Worm (Caenorhabditis elegans) whole organism, L1 larva: ENCODE data around the gene C38H2.2.

Source experiments
- C16A3.4 ChIP-seq: fragments of 150-350 bp; optimal IDR thresholded peaks from 2 replicates; lab custom pipeline; 2014; ENCODE audit warnings: missing biosample characterization, missing genetic modification characterization
- Y116A8C.19 ChIP-seq: sonication (generic microtip); optimal IDR thresholded peaks from 2 replicates; lab custom pipeline; 2016; ENCODE audit warnings: missing compliant biosample characterization, missing genetic modification characterization, borderline replicate concordance
- aha-1 ChIP-seq: fragments of 150-350 bp; optimal IDR thresholded peaks from 2 replicates; lab custom pipeline; 2014; ENCODE audit warnings: missing biosample characterization, missing genetic modification characterization
- aly-2 ChIP-seq: fragments of 150-350 bp; optimal IDR thresholded peaks from 2 replicates; lab custom pipeline; 2014; ENCODE audit warnings: missing biosample characterization, missing genetic modification characterization
- ama-1 ChIP-seq: fragments of 150-350 bp; optimal IDR thresholded peaks from 2 replicates; lab custom pipeline; 2014
- blmp-1 ChIP-seq: fragments of 150-350 bp; optimal IDR thresholded peaks from 2 replicates; lab custom pipeline; 2014; ENCODE audit warnings: missing biosample characterization, missing genetic modification characterization
- ceh-82 ChIP-seq, 3 experiments: fragments of 150-350 bp in 1 of 3; sonication (generic microtip) in 2 of 3; optimal IDR thresholded peaks; 2 replicates each; lab custom pipeline; 2014 to 2017; ENCODE audit warnings: missing biosample characterization in 3 of 3, missing genetic modification characterization in 3 of 3
- ces-1 ChIP-seq: fragments of 150-350 bp; optimal IDR thresholded peaks from 2 replicates; lab custom pipeline; 2014; ENCODE audit warnings: missing biosample characterization, missing genetic modification reagents, missing genetic modification characterization
- dpl-1 ChIP-seq, 3 experiments: fragments of 150-350 bp in 2 of 3; sonication (generic microtip) in 1 of 3; optimal IDR thresholded peaks; 2 replicates each; lab custom pipeline; 2014 to 2017; ENCODE audit warnings: missing biosample characterization in 3 of 3, missing genetic modification characterization in 3 of 3, missing genetic modification reagents in 3 of 3
- dsc-1 ChIP-seq: sonication (generic microtip); optimal IDR thresholded peaks from 2 replicates; lab custom pipeline; 2016; ENCODE audit warnings: mild to moderate bottlenecking, missing genetic modification characterization, missing compliant biosample characterization
- efl-1 ChIP-seq, 4 experiments: fragments of 150-350 bp; optimal IDR thresholded peaks in 3 of 4; peaks in 1 of 4; 1 replicate in 1 of 4; 2 replicates in 3 of 4; lab custom pipeline; 2014; ENCODE audit warnings: missing biosample characterization in 2 of 4, missing genetic modification characterization in 2 of 4, missing genetic modification reagents in 2 of 4
- efl-3 ChIP-seq: fragments of 200-800 bp; sonication (Bioruptor generic); optimal IDR thresholded peaks from 2 replicates; lab custom pipeline; 2018; ENCODE audit warnings: mild to moderate bottlenecking, missing genetic modification characterization, missing compliant biosample characterization
- egl-13 ChIP-seq: sonication (generic microtip); optimal IDR thresholded peaks from 2 replicates; lab custom pipeline; 2016; ENCODE audit warnings: missing genotype, missing genetic modification reagents, missing genetic modification characterization, missing compliant biosample characterization
- ets-5 ChIP-seq: fragments of 200-800 bp; sonication (Bioruptor generic); IDR thresholded peaks from 2 replicates; pipeline ENCODE4 v1.3.6; 2022; ENCODE audit warnings: missing genetic modification characterization, missing compliant biosample characterization
- fkh-10 ChIP-seq: sonication (generic microtip); optimal IDR thresholded peaks from 2 replicates; lab custom pipeline; 2017; ENCODE audit warnings: missing biosample characterization, missing genetic modification reagents, missing genetic modification characterization
- fkh-8 ChIP-seq: sonication (generic microtip); optimal IDR thresholded peaks from 2 replicates; lab custom pipeline; 2016; ENCODE audit warnings: mild to moderate bottlenecking, missing genetic modification characterization, missing compliant biosample characterization
- fos-1 ChIP-seq: fragments of 150-350 bp; optimal IDR thresholded peaks from 2 replicates; lab custom pipeline; 2014; ENCODE audit warnings: missing biosample characterization, missing genetic modification characterization
- grh-1 ChIP-seq: fragments of 200-800 bp; sonication (Bioruptor generic); IDR thresholded peaks from 2 replicates; pipeline ENCODE4 v1.3.6; 2022; ENCODE audit warnings: missing genetic modification reagents, missing genetic modification characterization, missing compliant biosample characterization
- hlh-17 ChIP-seq: fragments of 200-800 bp; sonication (Bioruptor generic); optimal IDR thresholded peaks from 2 replicates; lab custom pipeline; 2018; ENCODE audit warnings: missing genetic modification characterization, mild to moderate bottlenecking, missing compliant biosample characterization, moderate library complexity, borderline replicate concordance
- hpl-2 ChIP-seq: fragments of 150-350 bp; optimal IDR thresholded peaks from 2 replicates; lab custom pipeline; 2014; ENCODE audit warnings: missing biosample characterization, missing genetic modification reagents, missing genetic modification characterization
- lin-14 ChIP-seq: fragments of 200-800 bp; sonication (Bioruptor generic); optimal IDR thresholded peaks from 2 replicates; lab custom pipeline; 2018; ENCODE audit warnings: mild to moderate bottlenecking, missing genetic modification characterization, moderate library complexity, missing compliant biosample characterization
- lir-3 ChIP-seq: sonication (generic microtip); optimal IDR thresholded peaks from 2 replicates; lab custom pipeline; 2016; ENCODE audit warnings: mild to moderate bottlenecking, missing genetic modification characterization, moderate library complexity, missing compliant biosample characterization; ENCODE audit not compliant: poor library complexity
- lsy-2 ChIP-seq, 2 experiments: fragments of 150-350 bp; optimal IDR thresholded peaks; 2 replicates each; lab custom pipeline; 2014; ENCODE audit warnings: missing biosample characterization in 2 of 2, missing genetic modification characterization in 2 of 2
- mab-9 ChIP-seq: fragments of 200-800 bp; sonication (Bioruptor generic); IDR thresholded peaks from 2 replicates; pipeline ENCODE4 v1.3.6; 2022; ENCODE audit warnings: missing genetic modification reagents, missing genetic modification characterization, missing compliant biosample characterization
- mep-1 ChIP-seq: fragments of 150-350 bp; optimal IDR thresholded peaks from 2 replicates; lab custom pipeline; 2014; ENCODE audit warnings: missing biosample characterization, missing genetic modification characterization
- nhr-11 ChIP-seq: fragments of 150-350 bp; optimal IDR thresholded peaks from 2 replicates; lab custom pipeline; 2014; ENCODE audit warnings: missing biosample characterization, missing genetic modification characterization
- nhr-237 ChIP-seq: fragments of 150-350 bp; optimal IDR thresholded peaks from 2 replicates; lab custom pipeline; 2014; ENCODE audit warnings: missing biosample characterization, missing genetic modification characterization
- nhr-47 ChIP-seq: sonication (generic microtip); optimal IDR thresholded peaks from 2 replicates; lab custom pipeline; 2016; ENCODE audit warnings: mild to moderate bottlenecking, missing genetic modification characterization, moderate library complexity, missing compliant biosample characterization
- nhr-84 ChIP-seq: sonication (generic microtip); optimal IDR thresholded peaks from 2 replicates; lab custom pipeline; 2017; ENCODE audit warnings: missing biosample characterization, missing genetic modification characterization
- nhr-85 ChIP-seq: sonication (generic microtip); peaks from one replicate; lab custom pipeline; 2016; ENCODE audit warnings: missing genetic modification characterization, inconsistent platforms, missing compliant biosample characterization
- pax-3 ChIP-seq: fragments of 200-800 bp; sonication (Bioruptor generic); optimal IDR thresholded peaks from 2 replicates; lab custom pipeline; 2018; ENCODE audit warnings: mild to moderate bottlenecking, missing genetic modification characterization, moderate library complexity, missing compliant biosample characterization
- pqm-1 ChIP-seq: sonication (generic microtip); optimal IDR thresholded peaks from 3 replicates; lab custom pipeline; 2017; ENCODE audit warnings: missing biosample characterization, missing genetic modification characterization
- snpc-4 ChIP-seq: fragments of 150-350 bp; optimal IDR thresholded peaks from 2 replicates; lab custom pipeline; 2014; ENCODE audit warnings: missing biosample characterization, missing genetic modification characterization
- snu-23 ChIP-seq: sonication (generic microtip); optimal IDR thresholded peaks from 2 replicates; lab custom pipeline; 2016; ENCODE audit warnings: missing genetic modification characterization, missing compliant biosample characterization
- sox-4 ChIP-seq: sonication (generic microtip); optimal IDR thresholded peaks from 2 replicates; lab custom pipeline; 2016; ENCODE audit warnings: missing genetic modification characterization, missing compliant biosample characterization
- sptf-1 ChIP-seq: fragments of 150-350 bp; optimal IDR thresholded peaks from 2 replicates; lab custom pipeline; 2014; ENCODE audit warnings: missing biosample characterization, missing genetic modification characterization
- swsn-7 ChIP-seq: sonication (generic microtip); optimal IDR thresholded peaks from 2 replicates; lab custom pipeline; 2016; ENCODE audit warnings: missing genetic modification characterization, missing compliant biosample characterization
- tlp-1 ChIP-seq: fragments of 150-350 bp; optimal IDR thresholded peaks from 2 replicates; lab custom pipeline; 2014; ENCODE audit warnings: missing biosample characterization, missing genetic modification characterization
- unc-130 ChIP-seq: fragments of 150-350 bp; optimal IDR thresholded peaks from 2 replicates; lab custom pipeline; 2017; ENCODE audit warnings: missing biosample characterization, missing genetic modification characterization, inconsistent platforms
- unc-86 ChIP-seq: sonication (generic microtip); optimal IDR thresholded peaks from 2 replicates; lab custom pipeline; 2016; ENCODE audit warnings: missing genetic modification characterization, missing compliant biosample characterization
- unc-98 ChIP-seq: fragments of 200-800 bp; sonication (Bioruptor generic); IDR thresholded peaks from 2 replicates; pipeline ENCODE4 v1.3.6; 2022; ENCODE audit warnings: missing genetic modification characterization, missing compliant biosample characterization
- vab-15 ChIP-seq: sonication (generic microtip); optimal IDR thresholded peaks from 2 replicates; lab custom pipeline; 2017; ENCODE audit warnings: missing genotype, mild to moderate bottlenecking, missing genetic modification characterization, missing compliant biosample characterization
- xbp-1 ChIP-seq: sonication (generic microtip); optimal IDR thresholded peaks from 2 replicates; lab custom pipeline; 2016; ENCODE audit warnings: missing genetic modification characterization, missing compliant biosample characterization
- zag-1 ChIP-seq: fragments of 150-350 bp; optimal IDR thresholded peaks from 2 replicates; lab custom pipeline; 2014; ENCODE audit warnings: missing biosample characterization, missing genetic modification characterization

C38H2.2 gene

DNA sequence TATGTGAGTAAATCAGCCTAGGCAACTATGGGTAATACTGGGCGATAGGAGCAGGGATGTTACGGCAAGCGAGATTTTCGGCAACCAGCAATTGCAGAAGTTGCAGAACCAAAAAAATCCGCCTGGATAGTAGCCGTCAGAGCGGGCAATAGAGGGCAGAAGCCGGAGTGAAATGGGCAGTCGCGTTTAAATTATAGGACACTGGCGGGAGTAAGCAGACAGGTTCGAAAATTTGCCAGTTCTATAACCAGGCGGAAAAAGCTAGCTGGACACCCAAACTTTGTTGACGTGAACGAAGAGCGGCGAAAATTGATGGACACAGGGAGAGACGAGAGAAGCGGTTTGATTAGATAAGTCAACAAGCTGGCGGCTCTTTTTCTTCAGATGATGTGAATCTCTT lies 21.7 kb upstream of the C38H2.2 start:
- peak; percentile 22 for TF ChIP-seq lin-14
- peak; percentile 10 for TF ChIP-seq nhr-85
- TF ChIP-seq nhr-84 (tag; lab: Kevin White, UChicago): no peak
- TF ChIP-seq, all 84 proteins: peak for 2

DNA sequence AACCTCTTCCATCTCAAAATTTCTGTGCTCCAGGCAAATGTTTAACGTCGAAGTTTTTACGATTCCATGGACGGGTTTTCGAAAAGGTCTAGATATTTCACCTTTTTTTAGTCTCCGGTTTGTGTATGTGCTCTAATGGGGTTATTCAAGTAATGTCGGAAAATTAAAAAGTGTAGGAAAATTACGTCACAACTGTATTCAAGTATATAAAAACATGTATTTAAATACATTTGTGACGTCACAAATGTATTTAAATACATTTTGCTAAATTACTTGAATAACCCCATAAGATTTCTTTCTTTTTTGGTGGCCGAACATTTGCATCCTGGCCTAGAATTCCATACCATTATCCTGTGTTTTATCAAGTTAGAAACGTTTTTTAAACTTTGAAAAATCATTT lies 20.1 kb upstream of the C38H2.2 start:
- TF ChIP-seq grh-1 (GFP tag; lab: Robert Waterston, UW): no peak
- no peak for TF ChIP-seq tlp-1
- TF ChIP-seq pqm-1 (tag; lab: Kevin White, UChicago): no peak
- TF ChIP-seq ama-1 (lab: Kevin White, UChicago): no peak
- no peak for TF ChIP-seq aly-2 (tag; lab: Kevin White, UChicago)
- no peak for TF ChIP-seq xbp-1 (tag; lab: Kevin White, UChicago)
- no peak for TF ChIP-seq unc-130
- TF ChIP-seq blmp-1 (tag; lab: Kevin White, UChicago): no peak
- no peak for TF ChIP-seq hpl-2 (GFP tag; lab: Kevin White, UChicago)
- TF ChIP-seq nhr-237 (tag; lab: Kevin White, UChicago): no peak
- TF ChIP-seq hlh-17 (GFP tag; lab: Kevin White, UChicago): no peak
- TF ChIP-seq mep-1 (tag; lab: Kevin White, UChicago): no peak

DNA sequence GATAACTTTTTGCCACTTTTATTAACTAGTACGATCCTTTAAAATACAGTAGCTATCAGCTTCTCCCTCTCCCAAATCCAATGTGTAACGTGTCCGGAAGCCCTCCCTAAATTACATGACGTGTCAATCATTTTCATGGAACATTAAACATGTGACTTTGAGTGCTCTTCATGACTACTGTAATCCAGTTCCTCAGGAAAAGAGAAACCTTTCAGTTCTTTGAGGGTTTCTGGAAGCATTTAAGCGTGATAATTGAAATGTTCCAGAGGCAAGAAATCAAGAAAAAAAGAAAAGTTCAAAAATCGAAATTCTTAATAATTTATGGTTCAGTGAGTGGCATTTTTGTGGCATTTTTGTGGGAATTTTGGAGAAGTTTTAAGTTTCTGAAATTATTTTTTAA lies 18.7 kb upstream of the C38H2.2 start:
- TF ChIP-seq C16A3.4 (tag; lab: Kevin White, UChicago) (no peak), fkh-8 (tag; lab: Kevin White, UChicago) (peak; percentile 60), dsc-1 (tag; lab: Kevin White, UChicago) (peak; percentile 64), efl-1 (optimal IDR thresholded peaks at IDR 0.05; lab: Kevin White, UChicago) (no peak), efl-1 (GFP tag; optimal IDR thresholded peaks at IDR 0.05 in 1 of 2; lab: Kevin White, UChicago) (no peak), vab-15 (no peak), pax-3 (tag; lab: Kevin White, UChicago) (peak; percentile 12), lir-3 (tag; lab: Kevin White, UChicago) (no peak), unc-86 (tag; lab: Kevin White, UChicago) (no peak), pqm-1 (tag; lab: Kevin White, UChicago) (no peak), grh-1 (GFP tag; lab: Robert Waterston, UW) (no peak), dpl-1 (GFP tag; optimal IDR thresholded peaks at IDR 0.05; lab: Kevin White, UChicago) (no peak), lsy-2 (tag; optimal IDR thresholded peaks at IDR 0.05; lab: Kevin White, UChicago) (peak in 1 of 2 experiments; percentile 29)

DNA sequence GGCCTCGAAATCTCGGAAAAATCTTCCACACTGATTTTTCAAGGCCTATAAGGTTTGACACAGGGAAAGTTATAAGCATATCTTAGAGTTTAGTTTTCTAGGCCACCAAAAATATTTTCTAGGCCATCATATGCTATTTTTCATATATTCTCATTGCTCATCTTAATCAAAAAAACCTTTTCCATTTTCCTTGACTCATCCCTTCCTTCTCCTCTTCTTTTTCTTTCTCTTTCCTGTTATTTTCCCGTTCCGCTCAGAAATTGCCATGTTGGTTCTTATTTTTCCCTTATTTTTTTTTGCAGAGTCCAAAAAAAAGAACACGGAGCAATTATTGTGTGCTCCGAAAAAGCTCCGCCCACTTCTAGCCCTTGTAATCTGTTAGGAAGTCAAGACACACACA lies 16.9 kb upstream of the C38H2.2 start, which contains the start of gene tbc-8:
Gene tbc-8, plus strand, starts transcription at position 301 of the 400 bp plus-strand sequence.
- TF ChIP-seq snpc-4 (tag; lab: Kevin White, UChicago) (no peak), fos-1 (tag; lab: Kevin White, UChicago) (no peak), unc-98 (GFP tag; lab: Robert Waterston, UW) (no peak), Y116A8C.19 (tag; lab: Kevin White, UChicago) (no peak), efl-3 (no peak), aha-1 (tag; lab: Kevin White, UChicago) (no peak), ets-5 (GFP tag; lab: Robert Waterston, UW) (no peak), dsc-1 (tag; lab: Kevin White, UChicago) (no peak), sox-4 (tag; lab: Kevin White, UChicago) (no peak), dpl-1 (GFP tag; optimal IDR thresholded peaks at IDR 0.05; lab: Kevin White, UChicago) (no peak), efl-1 (optimal IDR thresholded peaks at IDR 0.05; lab: Kevin White, UChicago) (no peak), efl-1 (GFP tag; optimal IDR thresholded peaks at IDR 0.05 in 1 of 2; lab: Kevin White, UChicago) (no peak)
- TF ChIP-seq, all 84 proteins: peak for 0

DNA sequence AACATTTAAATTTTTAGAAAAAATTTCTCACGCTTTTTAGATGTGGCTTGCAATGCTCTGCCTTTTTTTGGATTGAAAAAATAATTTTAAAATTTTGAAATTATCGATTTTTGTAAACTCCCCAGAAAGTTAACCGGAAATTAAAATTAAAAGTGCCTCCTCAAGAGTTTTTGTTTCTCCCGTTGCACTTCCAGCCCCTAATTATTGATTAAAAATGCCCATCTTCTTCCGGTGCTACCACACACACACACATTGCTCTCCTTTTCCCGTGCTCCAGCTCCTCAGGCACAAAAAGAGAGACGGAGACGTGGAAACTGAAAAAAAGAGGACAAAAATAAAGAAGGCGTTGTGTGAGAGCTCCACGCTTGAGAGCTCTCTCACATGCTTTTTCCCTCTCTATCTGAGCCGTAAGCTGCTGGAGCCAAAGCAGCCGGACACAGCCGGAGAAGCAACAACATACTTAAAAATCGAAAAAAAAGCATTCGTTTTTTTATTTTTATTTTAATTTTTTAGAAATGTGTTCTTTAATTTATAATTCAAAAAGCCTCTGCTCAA lies 14.1 kb upstream of the C38H2.2 start:
- TF ChIP-seq lsy-2 (tag; optimal IDR thresholded peaks at IDR 0.05; lab: Kevin White, UChicago) (peak in 1 of 2 experiments; percentile 26), nhr-47 (tag; lab: Kevin White, UChicago) (peak; percentile 30), swsn-7 (peak; percentile 11), lin-14 (peak; percentile 58), nhr-11 (tag; lab: Kevin White, UChicago) (no peak), zag-1 (tag; lab: Kevin White, UChicago) (no peak), snu-23 (GFP tag; lab: Kevin White, UChicago) (no peak), mab-9 (GFP tag; lab: Robert Waterston, UW) (no peak; the same call in 1 of the 2 replicates), fkh-10 (no peak), fkh-8 (tag; lab: Kevin White, UChicago) (peak; percentile 69), egl-13 (peak; percentile 27), efl-1 (optimal IDR thresholded peaks at IDR 0.05; lab: Kevin White, UChicago) (no peak), efl-1 (GFP tag; optimal IDR thresholded peaks at IDR 0.05 in 1 of 2; lab: Kevin White, UChicago) (peak in 1 of 2 experiments; percentile 85), unc-130 (no peak), dpl-1 (GFP tag; optimal IDR thresholded peaks at IDR 0.05; lab: Kevin White, UChicago) (no peak), ceh-82 (tag; optimal IDR thresholded peaks at IDR 0.05; lab: Kevin White, UChicago) (peak in 1 of 3 experiments; percentile 40), ces-1 (GFP tag; lab: Kevin White, UChicago) (no peak), sptf-1 (tag; lab: Kevin White, UChicago) (no peak)
